Fruit fly (Drosophila melanogaster) whole organism, embryonic: ENCODE measurements around the gene wcy.

ENCODE experiments used
- Asciz ChIP-seq: fragments of 200-800 bp; sonication (Bioruptor generic); optimal IDR thresholded peaks from 2 replicates; lab custom pipeline; 2017; ENCODE audit warnings: missing biosample characterization, mild to moderate bottlenecking, missing genetic modification characterization, missing genetic modification reagents
- B-H1 ChIP-seq: fragments of 200-800 bp; sonication (Bioruptor generic); IDR thresholded peaks from 3 replicates; pipeline ENCODE4 v1.3.6; 2022; ENCODE audit warnings: missing biosample characterization, missing genetic modification characterization
- C15 ChIP-seq: fragments of 200-800 bp; sonication (Bioruptor generic); IDR thresholded peaks from 3 replicates; pipeline ENCODE4 v1.3.6; 2022; ENCODE audit warnings: missing biosample characterization, missing genetic modification characterization
- CG10274 ChIP-seq: fragments of 200-800 bp; sonication (Bioruptor generic); optimal IDR thresholded peaks from 3 replicates; lab custom pipeline; 2017; ENCODE audit warnings: missing biosample characterization, mild to moderate bottlenecking, missing genetic modification characterization
- CG10366 ChIP-seq: fragments of 200-800 bp; sonication (Bioruptor generic); IDR thresholded peaks from 2 replicates; pipeline ENCODE4 v1.3.6; 2022; ENCODE audit warnings: missing biosample characterization, missing genetic modification characterization
- CG10543 ChIP-seq: fragments of 200-800 bp; sonication (Bioruptor generic); optimal IDR thresholded peaks from 3 replicates; lab custom pipeline; 2017; ENCODE audit warnings: missing biosample characterization, mild to moderate bottlenecking, missing genetic modification characterization, moderate library complexity
- CG11085 ChIP-seq: fragments of 200-800 bp; sonication (Bioruptor generic); IDR thresholded peaks from 2 replicates; pipeline ENCODE4 v1.3.6; 2022; ENCODE audit warnings: missing biosample characterization, missing genetic modification characterization
- CG11695 ChIP-seq: fragments of 200-800 bp; sonication (Bioruptor generic); IDR thresholded peaks from 3 replicates; pipeline ENCODE4 v1.3.6; 2022; ENCODE audit warnings: missing biosample characterization, missing genetic modification characterization
- CG12236 ChIP-seq: fragments of 200-800 bp; sonication (Bioruptor generic); optimal IDR thresholded peaks from 2 replicates; lab custom pipeline; 2016; ENCODE audit warnings: missing biosample characterization, missing genetic modification characterization
- CG12391 ChIP-seq: fragments of 200-800 bp; sonication (Bioruptor generic); optimal IDR thresholded peaks from 3 replicates; lab custom pipeline; 2018; ENCODE audit warnings: missing biosample characterization, mild to moderate bottlenecking, missing genetic modification characterization, moderate library complexity
- CG12659 ChIP-seq: fragments of 200-800 bp; sonication (Bioruptor generic); optimal IDR thresholded peaks from 3 replicates; lab custom pipeline; 2017; ENCODE audit warnings: mild to moderate bottlenecking, missing biosample characterization, missing genetic modification reagents, missing genetic modification characterization
- CG1529 ChIP-seq: fragments of 200-800 bp; sonication (Bioruptor generic); optimal IDR thresholded peaks from 3 replicates; lab custom pipeline; 2018; ENCODE audit warnings: missing biosample characterization, missing genetic modification characterization
- CG1602 ChIP-seq: fragments of 200-800 bp; sonication (Bioruptor generic); optimal IDR thresholded peaks from 3 replicates; lab custom pipeline; 2016; ENCODE audit warnings: missing biosample characterization, missing genetic modification characterization
- CG1603 ChIP-seq: fragments of 200-800 bp; sonication (Bioruptor generic); optimal IDR thresholded peaks from 2 replicates; lab custom pipeline; 2019; ENCODE audit warnings: missing biosample characterization, mild to moderate bottlenecking, missing genetic modification characterization, moderate library complexity
- CG17359 ChIP-seq: fragments of 200-800 bp; sonication (Bioruptor generic); optimal IDR thresholded peaks from 3 replicates; lab custom pipeline; 2018; ENCODE audit warnings: missing biosample characterization, mild to moderate bottlenecking, missing genetic modification characterization, moderate library complexity
- CG2875 ChIP-seq: fragments of 200-800 bp; sonication (Bioruptor generic); optimal IDR thresholded peaks from 2 replicates; lab custom pipeline; 2017; ENCODE audit warnings: missing biosample characterization, mild to moderate bottlenecking, missing genetic modification characterization, missing genetic modification reagents
- CG30431 ChIP-seq: fragments of 200-800 bp; sonication (Bioruptor generic); optimal IDR thresholded peaks from 2 replicates; lab custom pipeline; 2017; ENCODE audit warnings: missing biosample characterization, missing genetic modification characterization
- CG33213 ChIP-seq: fragments of 200-800 bp; sonication (Bioruptor generic); optimal IDR thresholded peaks from 3 replicates; lab custom pipeline; 2016; ENCODE audit warnings: missing biosample characterization, missing genetic modification characterization
- CG4282 ChIP-seq: fragments of 200-800 bp; sonication (Bioruptor generic); optimal IDR thresholded peaks from 2 replicates; lab custom pipeline; 2016; ENCODE audit warnings: missing biosample characterization, missing genetic modification characterization
- CG4404 ChIP-seq: fragments of 200-800 bp; sonication (Bioruptor generic); IDR thresholded peaks from 2 replicates; pipeline ENCODE4 v1.3.6; 2022; ENCODE audit warnings: missing biosample characterization, missing genetic modification characterization
- CG4424 ChIP-seq: fragments of 200-800 bp; sonication (Bioruptor generic); optimal IDR thresholded peaks from 3 replicates; lab custom pipeline; 2016; ENCODE audit warnings: missing biosample characterization, missing genetic modification characterization
- CG7372 ChIP-seq: fragments of 200-800 bp; sonication (Bioruptor generic); IDR thresholded peaks from 2 replicates; pipeline ENCODE4 v1.3.6; 2022; ENCODE audit warnings: missing biosample characterization, missing genetic modification characterization
- CG7928 ChIP-seq: fragments of 200-800 bp; sonication (Bioruptor generic); optimal IDR thresholded peaks from 2 replicates; lab custom pipeline; 2017; ENCODE audit warnings: missing biosample characterization, mild to moderate bottlenecking, missing genetic modification characterization
- CG8944 ChIP-seq: fragments of 200-800 bp; sonication (Bioruptor generic); optimal IDR thresholded peaks from 3 replicates; lab custom pipeline; 2016; ENCODE audit warnings: missing biosample characterization, missing genetic modification characterization
- CG9727 ChIP-seq: fragments of 200-800 bp; sonication (Bioruptor generic); optimal IDR thresholded peaks from 3 replicates; lab custom pipeline; 2017; ENCODE audit warnings: missing biosample characterization, mild to moderate bottlenecking, missing genetic modification characterization
- Camta ChIP-seq: fragments of 200-800 bp; sonication (Bioruptor generic); optimal IDR thresholded peaks from 2 replicates; lab custom pipeline; 2016; ENCODE audit warnings: missing biosample characterization, missing genetic modification characterization
- CrebB ChIP-seq: fragments of 200-800 bp; sonication (Bioruptor generic); optimal IDR thresholded peaks from 3 replicates; lab custom pipeline; 2018; ENCODE audit warnings: missing biosample characterization, mild to moderate bottlenecking, missing genetic modification characterization
- D19A ChIP-seq: fragments of 200-800 bp; optimal IDR thresholded peaks from 3 replicates; lab custom pipeline; 2019; ENCODE audit warnings: missing biosample characterization, mild to moderate bottlenecking, missing genetic modification characterization, moderate library complexity
- Fer1 ChIP-seq: fragments of 200-800 bp; sonication (Bioruptor generic); optimal IDR thresholded peaks from 2 replicates; lab custom pipeline; 2017; ENCODE audit warnings: missing biosample characterization, mild to moderate bottlenecking, missing genetic modification characterization
- H2.0 ChIP-seq: fragments of 200-800 bp; sonication (Bioruptor generic); IDR thresholded peaks from 2 replicates; pipeline ENCODE4 v1.3.6; 2022; ENCODE audit warnings: missing biosample characterization, missing genetic modification characterization
- Hey ChIP-seq: fragments of 200-800 bp; sonication (Bioruptor generic); optimal IDR thresholded peaks from 3 replicates; lab custom pipeline; 2018; ENCODE audit warnings: missing biosample characterization, mild to moderate bottlenecking, missing genetic modification characterization
- Hr78 ChIP-seq, 2 experiments: fragments of 200-800 bp in 1 of 2; fragments of >200 bp in 1 of 2; sonication (Bioruptor generic) in 1 of 2; optimal IDR thresholded peaks; 2 replicates each; lab custom pipeline; 2017 to 2019; ENCODE audit warnings: missing biosample characterization in 2 of 2, missing genetic modification characterization in 2 of 2, mild to moderate bottlenecking in 1 of 2, moderate library complexity in 1 of 2
- Max ChIP-seq: fragments of 200-800 bp; sonication (Bioruptor generic); optimal IDR thresholded peaks from 2 replicates; lab custom pipeline; 2016; ENCODE audit warnings: missing biosample characterization, mild to moderate bottlenecking, missing genetic modification characterization
- Ssrp ChIP-seq: fragments of 200-800 bp; sonication (Bioruptor generic); optimal IDR thresholded peaks from 2 replicates; lab custom pipeline; 2018; ENCODE audit warnings: missing biosample characterization, mild to moderate bottlenecking, missing genetic modification characterization, moderate library complexity
- ab ChIP-seq: fragments of 200-800 bp; sonication (Bioruptor generic); optimal IDR thresholded peaks from 2 replicates; lab custom pipeline; 2016; ENCODE audit warnings: missing biosample characterization, missing genetic modification characterization
- cg ChIP-seq: fragments of 200-800 bp; sonication (Bioruptor generic); optimal IDR thresholded peaks from 3 replicates; lab custom pipeline; 2019; ENCODE audit warnings: missing biosample characterization, mild to moderate bottlenecking, missing genetic modification characterization, moderate library complexity
- chinmo ChIP-seq: fragments of 200-800 bp; sonication (Bioruptor generic); IDR thresholded peaks from 4 replicates; pipeline ENCODE4 v1.3.6; 2022; ENCODE audit warnings: missing biosample characterization, missing genetic modification characterization; ENCODE audit not compliant: partially characterized antibody
- eyg ChIP-seq: fragments of 200-800 bp; sonication (Bioruptor generic); optimal IDR thresholded peaks from 3 replicates; lab custom pipeline; 2016; ENCODE audit warnings: missing biosample characterization, missing genetic modification characterization
- ftz-f1 ChIP-seq: fragments of 200-800 bp; sonication (Bioruptor generic); optimal IDR thresholded peaks from 2 replicates; lab custom pipeline; 2016; ENCODE audit warnings: missing biosample characterization, missing genetic modification characterization
- h ChIP-seq: fragments of >200 bp; optimal IDR thresholded peaks from 2 replicates; lab custom pipeline; 2017
- kah ChIP-seq: fragments of 200-800 bp; sonication (Bioruptor generic); optimal IDR thresholded peaks from 2 replicates; lab custom pipeline; 2018; ENCODE audit warnings: missing biosample characterization, mild to moderate bottlenecking, missing genetic modification characterization
- klu ChIP-seq: fragments of 200-800 bp; sonication (Bioruptor generic); IDR thresholded peaks from 2 replicates; pipeline ENCODE4 v1.3.6; 2022; ENCODE audit warnings: missing biosample characterization, missing genetic modification characterization
- lilli ChIP-seq: fragments of 200-800 bp; sonication (Bioruptor generic); optimal IDR thresholded peaks from 3 replicates; lab custom pipeline; 2016; ENCODE audit warnings: missing biosample characterization, missing genetic modification characterization
- phol ChIP-seq: fragments of 200-800 bp; sonication (Bioruptor generic); optimal IDR thresholded peaks from 3 replicates; lab custom pipeline; 2018; ENCODE audit warnings: missing biosample characterization, mild to moderate bottlenecking, missing genetic modification characterization, moderate library complexity
- shn ChIP-seq: fragments of 200-800 bp; sonication (Bioruptor generic); optimal IDR thresholded peaks from 3 replicates; lab custom pipeline; 2016; ENCODE audit warnings: missing biosample characterization, missing genetic modification characterization
- trh ChIP-seq: fragments of 200-800 bp; sonication (Bioruptor generic); optimal IDR thresholded peaks from 2 replicates; lab custom pipeline; 2016; ENCODE audit warnings: missing biosample characterization, missing genetic modification characterization
- twi ChIP-seq: fragments of 200-800 bp; optimal IDR thresholded peaks from 2 replicates; lab custom pipeline; 2019; ENCODE audit warnings: missing biosample characterization, mild to moderate bottlenecking, missing genetic modification characterization, moderate library complexity
- tx ChIP-seq: fragments of 200-800 bp; sonication (Bioruptor generic); optimal IDR thresholded peaks from 2 replicates; lab custom pipeline; 2016; ENCODE audit warnings: missing biosample characterization, missing genetic modification characterization
- unpg ChIP-seq: fragments of 200-800 bp; sonication (Bioruptor generic); optimal IDR thresholded peaks from 3 replicates; lab custom pipeline; 2018; ENCODE audit warnings: missing biosample characterization, mild to moderate bottlenecking, missing genetic modification characterization, moderate library complexity
- wdn ChIP-seq: fragments of 200-800 bp; sonication (Bioruptor generic); IDR thresholded peaks from 2 replicates; pipeline ENCODE4 v1.3.6; 2022; ENCODE audit warnings: missing biosample characterization, missing genetic modification characterization

wcy gene

dm6 chrX:17123545-17124203, 46.0 kb upstream of the wcy start (continued):
- TF ChIP-seq CG4424 (peak; percentile 72), CG10543 (GFP tag; lab: Kevin White, UChicago) (peak; percentile 43), CG17359 (tag; lab: Kevin White, UChicago) (peak; percentile 86), CrebB (tag; lab: Kevin White, UChicago) (peak; percentile 60), Hey (tag; lab: Kevin White, UChicago) (no peak), CG4404 (GFP tag; lab: Robert Waterston, UW) (0 out of 2 replicates have a peak, but pooled peaks have one; percentile 23), H2.0 (GFP tag; lab: Robert Waterston, UW) (peak; percentile 72), CG10274 (GFP tag; lab: Kevin White, UChicago) (peak; percentile 11), Camta (GFP tag; lab: Kevin White, UChicago) (no peak), lilli (GFP tag; lab: Kevin White, UChicago) (peak; percentile 73), CG10366 (GFP tag; lab: Robert Waterston, UW) (peak; percentile 70), CG1603 (tag; lab: Kevin White, UChicago) (peak; percentile 84), CG1529 (peak; percentile 58), CG12236 (GFP tag; lab: Kevin White, UChicago) (no peak), CG8944 (GFP tag; lab: Kevin White, UChicago) (peak; percentile 13), phol (tag; lab: Kevin White, UChicago) (peak; percentile 79), twi (no peak), D19A (tag; lab: Kevin White, UChicago) (peak; percentile 63), Asciz (GFP tag; lab: Kevin White, UChicago) (peak; percentile 71), klu (GFP tag; lab: Robert Waterston, UW) (peak; percentile 62), CG7372 (GFP tag; lab: Robert Waterston, UW) (0 out of 2 replicates have a peak, but pooled peaks have one; percentile 50), CG12659 (peak; percentile 75), shn (GFP tag; lab: Kevin White, UChicago) (peak; percentile 45), tx (GFP tag; lab: Kevin White, UChicago) (peak; percentile 23), CG11695 (GFP tag; lab: Robert Waterston, UW) (peak; percentile 65), Fer1 (GFP tag; lab: Kevin White, UChicago) (peak; percentile 77), CG4282 (no peak), CG30431 (GFP tag; lab: Kevin White, UChicago) (peak; percentile 39), ftz-f1 (GFP tag; lab: Kevin White, UChicago) (no peak), CG9727 (GFP tag; lab: Kevin White, UChicago) (peak; percentile 55), CG2875 (GFP tag; lab: Kevin White, UChicago) (peak; percentile 41), CG7928 (GFP tag; lab: Kevin White, UChicago) (peak; percentile 11), CG1602 (GFP tag; lab: Kevin White, UChicago) (peak; percentile 18), Hr78 (GFP tag; optimal IDR thresholded peaks at IDR 0.05; lab: Kevin White, UChicago) (peak in 1 of 2 experiments; percentile 36), kah (GFP tag; lab: Kevin White, UChicago) (no peak), B-H1 (GFP tag; lab: Robert Waterston, UW) (peak; percentile 50), CG33213 (GFP tag; lab: Kevin White, UChicago) (peak; percentile 27), CG12391 (tag; lab: Kevin White, UChicago) (peak; percentile 78), Ssrp (peak; percentile 60), ab (GFP tag; lab: Kevin White, UChicago) (no peak), wdn (peak; percentile 56), C15 (GFP tag; lab: Robert Waterston, UW) (peak; percentile 49; the same call in 1 of the 3 replicates), cg (GFP tag; lab: Kevin White, UChicago) (no peak), eyg (GFP tag; lab: Kevin White, UChicago) (no peak), h (lab: Kevin White, UChicago) (no peak), trh (peak; percentile 13), unpg (GFP tag; lab: Kevin White, UChicago) (peak; percentile 84), chinmo (GFP tag; lab: Robert Waterston, UW) (no peak), Max (peak; percentile 25), CG11085 (0 out of 2 replicates have a peak, but pooled peaks have one; percentile 37)
